Worm (Caenorhabditis elegans): ENCODE data around the gene kgb-1.

DNA sequence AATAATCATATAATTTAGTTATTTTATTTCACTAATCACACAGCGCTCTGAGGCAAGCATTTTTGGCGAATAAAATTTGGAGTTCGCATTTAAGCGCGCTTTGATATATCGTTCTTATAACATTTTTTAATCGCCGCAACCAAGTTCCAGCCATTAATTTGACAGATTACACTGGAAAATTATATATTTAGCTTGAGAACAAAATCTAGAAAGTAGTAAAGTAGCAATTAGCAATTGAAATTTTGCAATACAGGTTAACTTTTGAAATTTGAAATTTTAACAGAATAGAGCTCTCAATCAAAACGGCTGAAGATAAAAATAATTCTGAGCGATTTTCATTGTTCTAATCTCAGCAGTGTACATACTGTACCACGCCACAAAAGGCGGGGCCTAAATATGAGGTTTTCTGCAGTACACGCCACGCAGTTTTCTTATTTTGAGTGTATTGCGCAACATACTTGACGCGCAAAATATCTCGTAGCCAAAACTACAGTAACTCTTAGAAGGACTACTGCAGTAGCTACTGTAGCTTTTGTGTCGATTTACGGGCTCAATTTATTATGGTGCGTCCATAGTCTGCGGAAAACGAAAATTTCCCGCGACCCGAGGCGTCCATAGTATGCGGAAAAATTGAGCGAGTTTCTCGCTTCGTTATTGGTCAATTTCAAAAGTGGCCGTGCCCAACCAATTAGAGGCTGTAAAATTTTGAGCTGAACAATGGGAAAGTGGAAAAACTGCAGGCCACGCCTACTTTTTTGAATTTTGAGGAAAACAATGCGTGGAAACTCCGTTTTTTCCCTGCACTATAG lies 17.5 kb upstream of the kgb-1 start:
- TF ChIP-seq tab-1 (GFP tag; IDR thresholded peaks at IDR 0.05), result no peak
- no peak for TF ChIP-seq ztf-29 (GFP tag; IDR thresholded peaks at IDR 0.05)
- no peak for TF ChIP-seq ztf-23 (GFP tag; IDR thresholded peaks at IDR 0.05)
- TF ChIP-seq flt-1 (GFP tag; IDR thresholded peaks at IDR 0.05), result no peak
- TF ChIP-seq cog-1 (tag; optimal IDR thresholded peaks at IDR 0.05), result no peak
- TF ChIP-seq med-1 (GFP tag; optimal IDR thresholded peaks at IDR 0.05; ENCODE audit: insufficient read depth), result no peak
